Fruit fly (Drosophila melanogaster): ENCODE measurements around the gene phu.
A peak's percentile ranks its signal among the peaks of the same experiment; 100 is the strongest.

The phu gene

DNA sequence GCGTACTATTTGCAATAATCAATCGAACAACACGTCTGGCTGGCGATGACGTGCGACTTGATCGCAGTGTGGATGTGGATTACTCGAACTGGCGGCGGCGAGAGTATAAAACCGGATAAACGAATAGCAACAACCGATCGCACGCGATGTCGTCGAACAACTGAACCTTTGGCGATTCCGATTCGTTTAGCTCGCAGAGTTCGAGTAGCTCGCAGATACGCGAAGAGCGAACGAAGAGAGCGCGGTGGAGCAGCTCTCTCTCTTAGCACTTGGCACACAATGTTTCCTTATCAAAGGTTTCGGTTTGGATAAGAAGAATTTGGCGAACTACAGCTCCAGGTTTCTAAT lies 7.8 kb downstream of the phu start, which contains the start of gene RhoL (continued):
- TF ChIP-seq PHDP (tag; optimal IDR thresholded peaks at IDR 0.05) (no peak), E2f1 (GFP tag; IDR thresholded peaks at IDR 0.05) (no peak; the same call in 1 of the 2 replicates), CG2875 (GFP tag; optimal IDR thresholded peaks at IDR 0.05) (no peak), schlank (tag; optimal IDR thresholded peaks at IDR 0.05) (no peak), CG16815 (GFP tag; optimal IDR thresholded peaks at IDR 0.05) (no peak), CG12219 (GFP tag; optimal IDR thresholded peaks at IDR 0.05) (no peak), lilli (GFP tag; optimal IDR thresholded peaks at IDR 0.05) (peak; percentile 34), CG10979 (tag; optimal IDR thresholded peaks at IDR 0.05) (no peak), tio (GFP tag; optimal IDR thresholded peaks at IDR 0.05) (no peak), H2.0 (GFP tag; IDR thresholded peaks at IDR 0.05) (no peak), CG8089 (GFP tag; optimal IDR thresholded peaks at IDR 0.05) (no peak), B-H2 (GFP tag; optimal IDR thresholded peaks at IDR 0.05) (peak; percentile 47), CG8765 (GFP tag; IDR thresholded peaks at IDR 0.05) (no peak), CrebB (tag; optimal IDR thresholded peaks at IDR 0.05) (peak; percentile 64), TFAM (GFP tag; optimal IDR thresholded peaks at IDR 0.05) (no peak), CG7963 (GFP tag; IDR thresholded peaks at IDR 0.05; ENCODE audit: partially characterized antibody) (no peak), mirr (GFP tag; optimal IDR thresholded peaks at IDR 0.05) (peak; percentile 83), Dbx (GFP tag; IDR thresholded peaks at IDR 0.05) (peak; percentile 39; the same call in 1 of the 3 replicates), CG3726 (GFP tag; IDR thresholded peaks at IDR 0.05) (no peak), stwl (tag; optimal IDR thresholded peaks at IDR 0.05) (no peak), repo (GFP tag; optimal IDR thresholded peaks at IDR 0.05) (no peak), fru (optimal IDR thresholded peaks at IDR 0.05) (no peak), gsb-n (tag; optimal IDR thresholded peaks at IDR 0.05) (no peak), CG10654 (GFP tag; optimal IDR thresholded peaks at IDR 0.05) (no peak), lab (GFP tag; optimal IDR thresholded peaks at IDR 0.05) (peak; percentile 60), Bgb (GFP tag; IDR thresholded peaks at IDR 0.05; ENCODE audit: partially characterized antibody) (peak; percentile 59; the same call in 1 of the 2 replicates), CG18262 (tag; optimal IDR thresholded peaks at IDR 0.05) (no peak), GATAe (GFP tag; conservative IDR thresholded peaks at IDR 0.05) (no peak; the same call in 1 of the 2 replicates), luna (GFP tag; optimal IDR thresholded peaks at IDR 0.05) (no peak), CG12942 (GFP tag; optimal IDR thresholded peaks at IDR 0.05) (no peak), ato (GFP tag; IDR thresholded peaks at IDR 0.05; ENCODE audit: partially characterized antibody) (no peak), NK7.1 (GFP tag; optimal IDR thresholded peaks at IDR 0.05) (no peak), CG30020 (tag; optimal IDR thresholded peaks at IDR 0.05) (no peak), CG31365 (tag; optimal IDR thresholded peaks at IDR 0.05) (no peak), CG11398 (GFP tag; optimal IDR thresholded peaks at IDR 0.05) (no peak), Rfx (GFP tag; IDR thresholded peaks at IDR 0.05) (peak; percentile 40; the same call in 1 of the 2 replicates), aop (GFP tag; IDR thresholded peaks at IDR 0.05) (no peak), Jarid2 (GFP tag; optimal IDR thresholded peaks at IDR 0.05) (peak; percentile 98), CG8944 (GFP tag; optimal IDR thresholded peaks at IDR 0.05) (no peak), CG3847 (GFP tag; IDR thresholded peaks at IDR 0.05) (no peak), Dad (GFP tag; optimal IDR thresholded peaks at IDR 0.05) (peak; percentile 39), dysf (GFP tag; IDR thresholded peaks at IDR 0.05) (peak; percentile 14; the same call in 1 of the 3 replicates), HmgD (GFP tag; optimal IDR thresholded peaks at IDR 0.05) (no peak), Tbp (GFP tag; optimal IDR thresholded peaks at IDR 0.05) (no peak), cato (GFP tag; optimal IDR thresholded peaks at IDR 0.05; ENCODE audit: borderline replicate concordance) (no peak), CG12236 (GFP tag; optimal IDR thresholded peaks at IDR 0.05) (no peak), CG34422 (GFP tag; IDR thresholded peaks at IDR 0.05) (peak; percentile 39; the same call in 1 of the 3 replicates), Fer1 (GFP tag; optimal IDR thresholded peaks at IDR 0.05) (peak; percentile 51), fd96Cb (tag; optimal IDR thresholded peaks at IDR 0.05) (no peak), phol (tag; optimal IDR thresholded peaks at IDR 0.05) (no peak), Kr (GFP tag; optimal IDR thresholded peaks at IDR 0.05) (no peak), zen (tag; optimal IDR thresholded peaks at IDR 0.05) (no peak)
